Fruit fly (Drosophila melanogaster): Measurements from ENCODE around the gene Pkc98E.

DNA sequence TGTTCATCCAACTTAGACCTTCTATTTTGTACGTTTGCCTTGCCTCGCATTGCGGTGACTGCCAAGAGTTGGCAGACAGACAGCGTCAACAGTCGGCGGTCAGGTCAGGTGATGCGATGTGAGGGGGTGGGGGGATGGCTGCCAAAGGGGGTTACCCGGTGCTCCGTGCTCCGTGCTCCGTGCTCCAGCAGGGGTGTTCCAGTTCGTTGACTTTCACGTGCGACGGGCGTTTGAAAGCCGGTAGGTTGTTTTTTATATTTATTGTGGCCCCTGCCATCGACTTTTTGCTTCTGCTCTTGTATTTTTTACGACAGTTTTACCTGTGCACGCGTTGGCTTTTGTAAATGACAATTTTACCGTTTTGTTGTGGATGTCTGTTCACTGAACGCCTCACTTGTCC is 43.1 kb downstream of the Pkc98E start:
- TF ChIP-seq fkh (GFP tag; optimal IDR thresholded peaks at IDR 0.05) (no peak), Lpt (GFP tag; optimal IDR thresholded peaks at IDR 0.05) (no peak), dac (GFP tag; optimal IDR thresholded peaks at IDR 0.05) (no peak), lz (GFP tag; optimal IDR thresholded peaks at IDR 0.05) (no peak), CG9139 (GFP tag; optimal IDR thresholded peaks at IDR 0.05) (no peak), dsx (GFP tag; optimal IDR thresholded peaks at IDR 0.05; ENCODE audit: poor library complexity, severe bottlenecking) (no peak), topi (GFP tag; optimal IDR thresholded peaks at IDR 0.05) (no peak), Gug (GFP tag; IDR thresholded peaks at IDR 0.05) (no peak), Sox102F (GFP tag; optimal IDR thresholded peaks at IDR 0.05) (no peak), Ets21C (GFP tag; optimal IDR thresholded peaks at IDR 0.05) (no peak)
